Worm (Caenorhabditis elegans) whole organism, L1 larva: ENCODE results near the gene C15H11.10.
A peak's percentile ranks its signal among the peaks of the same experiment; 100 is the strongest.

Experiments used
- blmp-1 ChIP-seq: fragments of 150-350 bp; optimal IDR thresholded peaks from 2 replicates; lab custom pipeline; 2014; ENCODE audit warnings: missing biosample characterization, missing genetic modification characterization
- ceh-63 ChIP-seq: fragments of 200-800 bp; sonication (Bioruptor generic); optimal IDR thresholded peaks from 2 replicates; lab custom pipeline; 2018; ENCODE audit warnings: mild to moderate bottlenecking, missing genetic modification characterization, missing compliant biosample characterization
- elt-2 ChIP-seq: sonication (generic microtip); optimal IDR thresholded peaks from 2 replicates; lab custom pipeline; 2016; ENCODE audit warnings: missing genetic modification characterization, mild to moderate bottlenecking, inconsistent platforms, missing compliant biosample characterization, missing genetic modification reagents
- fkh-10 ChIP-seq: sonication (generic microtip); optimal IDR thresholded peaks from 2 replicates; lab custom pipeline; 2017; ENCODE audit warnings: missing biosample characterization, missing genetic modification reagents, missing genetic modification characterization
- fos-1 ChIP-seq: fragments of 150-350 bp; optimal IDR thresholded peaks from 2 replicates; lab custom pipeline; 2014; ENCODE audit warnings: missing biosample characterization, missing genetic modification characterization
- lin-15B ChIP-seq: fragments of 150-350 bp; sonication (generic microtip); optimal IDR thresholded peaks from 3 replicates; lab custom pipeline; 2014; ENCODE audit warnings: missing biosample characterization, missing genetic modification characterization
- lsy-2 ChIP-seq, 2 experiments: fragments of 150-350 bp; optimal IDR thresholded peaks; 2 replicates each; lab custom pipeline; 2014; ENCODE audit warnings: missing biosample characterization in 2 of 2, missing genetic modification characterization in 2 of 2
- nhr-11 ChIP-seq: fragments of 150-350 bp; optimal IDR thresholded peaks from 2 replicates; lab custom pipeline; 2014; ENCODE audit warnings: missing biosample characterization, missing genetic modification characterization
- skn-1 ChIP-seq: fragments of 150-350 bp; optimal IDR thresholded peaks from 2 replicates; lab custom pipeline; 2014; ENCODE audit warnings: missing biosample characterization, missing genetic modification characterization
- tbx-2 ChIP-seq: sonication (generic microtip); optimal IDR thresholded peaks from 2 replicates; lab custom pipeline; 2016; ENCODE audit warnings: missing genetic modification characterization, missing compliant biosample characterization
- unc-86 ChIP-seq: sonication (generic microtip); optimal IDR thresholded peaks from 2 replicates; lab custom pipeline; 2016; ENCODE audit warnings: missing genetic modification characterization, missing compliant biosample characterization

DNA sequence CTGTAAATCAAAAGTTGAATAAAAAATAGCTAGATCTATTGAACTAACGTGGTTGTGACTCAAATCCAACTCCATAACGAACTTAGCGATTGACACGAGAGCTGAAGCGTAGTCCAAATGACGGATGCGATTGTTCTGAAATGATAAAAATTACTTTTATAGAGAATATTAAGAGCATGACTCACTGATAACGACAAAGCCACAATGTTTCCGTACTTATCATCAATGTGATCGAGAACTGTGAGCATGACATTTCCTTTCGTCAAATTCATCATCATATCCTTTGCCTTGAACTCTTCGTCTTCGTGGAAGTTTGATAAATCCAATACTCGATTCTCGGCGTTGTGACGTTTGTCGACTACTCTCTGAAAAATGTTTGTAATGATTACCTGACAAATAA, 22.1 kb downstream of the C15H11.10 start:
- TF ChIP-seq nhr-11 (no peak), ceh-63 (GFP tag; lab: Kevin White, UChicago) (no peak), blmp-1 (tag; lab: Kevin White, UChicago) (no peak), fkh-10 (GFP tag; lab: Kevin White, UChicago) (no peak), fos-1 (tag; lab: Kevin White, UChicago) (no peak), lsy-2 (tag; optimal IDR thresholded peaks at IDR 0.05; lab: Kevin White, UChicago) (no peak), unc-86 (tag; lab: Kevin White, UChicago) (no peak), lin-15B (tag; lab: Kevin White, UChicago) (no peak), tbx-2 (tag; lab: Kevin White, UChicago) (no peak), elt-2 (peak; percentile 60), skn-1 (tag; lab: Kevin White, UChicago) (no peak)
